Fruit fly (Drosophila melanogaster): ENCODE results near the gene CG17219.

Gene CG17219

DNA sequence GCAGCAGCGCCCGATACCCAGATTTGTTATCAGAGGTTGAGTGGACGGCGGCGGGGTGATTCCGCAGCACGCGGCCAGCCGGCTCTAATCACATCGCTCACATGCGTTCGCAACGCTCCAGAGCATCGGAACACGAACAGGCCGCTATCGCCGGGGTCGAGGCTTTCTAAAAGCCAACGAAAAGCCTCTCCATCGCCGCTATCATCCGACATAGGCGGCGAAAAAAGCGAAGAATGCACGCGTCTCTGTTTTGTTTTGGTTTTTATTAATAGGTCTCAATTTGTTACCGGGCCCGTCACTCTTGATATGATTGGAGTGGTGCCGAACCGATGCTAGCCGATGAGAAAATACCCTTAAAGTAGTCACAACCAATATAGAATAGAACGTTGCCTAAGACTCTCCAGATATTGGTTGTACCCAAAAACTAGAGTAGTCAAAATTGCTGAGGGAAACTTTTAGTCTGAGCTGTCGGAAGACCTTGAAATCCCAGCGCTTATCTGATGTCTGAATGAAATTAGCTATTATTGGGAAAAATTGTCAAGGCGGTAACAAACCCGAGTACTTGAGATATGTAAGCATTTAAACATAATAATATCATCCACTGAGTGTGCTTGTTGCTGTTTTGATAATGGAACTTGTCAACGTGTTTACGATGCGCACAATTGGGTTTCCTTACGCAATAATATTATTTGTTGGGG lies 13.0 kb downstream of the CG17219 start, which contains the start of gene CG17261 (continued):
- TF ChIP-seq CG15514 (GFP tag; optimal IDR thresholded peaks at IDR 0.05) (peak; percentile 30), CG4424 (GFP tag; optimal IDR thresholded peaks at IDR 0.05) (no peak), CG11398 (GFP tag; optimal IDR thresholded peaks at IDR 0.05) (no peak), CG17359 (tag; optimal IDR thresholded peaks at IDR 0.05) (peak; percentile 30), rib (GFP tag; IDR thresholded peaks at IDR 0.05) (peak; percentile 49; the same call in 1 of the 2 replicates), CG10274 (GFP tag; optimal IDR thresholded peaks at IDR 0.05) (no peak), sqz (GFP tag; optimal IDR thresholded peaks at IDR 0.05) (no peak), B-H1 (GFP tag; IDR thresholded peaks at IDR 0.05) (no peak), crol (GFP tag; IDR thresholded peaks at IDR 0.05) (peak; percentile 62), Asciz (GFP tag; optimal IDR thresholded peaks at IDR 0.05) (no peak), repo (GFP tag; optimal IDR thresholded peaks at IDR 0.05) (no peak), MTF-1 (GFP tag; optimal IDR thresholded peaks at IDR 0.05; ENCODE audit: borderline replicate concordance) (no peak), crp (GFP tag; optimal IDR thresholded peaks at IDR 0.05) (no peak), CG10321 (GFP tag; IDR thresholded peaks at IDR 0.05) (no peak), HmgD (GFP tag; optimal IDR thresholded peaks at IDR 0.05) (peak; percentile 4), Ravus (GFP tag; IDR thresholded peaks at IDR 0.05) (no peak), CG13894 (tag; optimal IDR thresholded peaks at IDR 0.05) (peak; percentile 16), pum (GFP tag; optimal IDR thresholded peaks at IDR 0.05) (no peak), HHEX (GFP tag; optimal IDR thresholded peaks at IDR 0.05) (peak; percentile 15), Lim3 (GFP tag; IDR thresholded peaks at IDR 0.05) (no peak), CG12104 (GFP tag; optimal IDR thresholded peaks at IDR 0.05) (no peak), Sox102F (GFP tag; optimal IDR thresholded peaks at IDR 0.05) (peak; percentile 21), CG6854 (GFP tag; optimal IDR thresholded peaks at IDR 0.05) (no peak), CG14710 (tag; optimal IDR thresholded peaks at IDR 0.05) (no peak), D (optimal IDR thresholded peaks at IDR 0.05) (no peak), D (GFP tag; optimal IDR thresholded peaks at IDR 0.05) (no peak), sr (GFP tag; IDR thresholded peaks at IDR 0.05) (no peak), chif (GFP tag; optimal IDR thresholded peaks at IDR 0.05) (no peak), CkIIα-i1 (GFP tag; IDR thresholded peaks at IDR 0.05) (no peak), p53 (GFP tag; optimal IDR thresholded peaks at IDR 0.05) (no peak), stwl (tag; optimal IDR thresholded peaks at IDR 0.05) (no peak), seq (GFP tag; IDR thresholded peaks at IDR 0.05) (peak; percentile 52; the same call in 1 of the 2 replicates), CG4328 (GFP tag; optimal IDR thresholded peaks at IDR 0.05) (no peak), CHES-1-like (GFP tag; optimal IDR thresholded peaks at IDR 0.05) (peak; percentile 30), YL-1 (GFP tag; optimal IDR thresholded peaks at IDR 0.05) (no peak), sd (tag; optimal IDR thresholded peaks at IDR 0.05) (peak; percentile 88), Ets65A (GFP tag) (no peak), CG9727 (GFP tag; optimal IDR thresholded peaks at IDR 0.05) (peak; percentile 55), CG4404 (GFP tag; IDR thresholded peaks at IDR 0.05) (no peak), aop (GFP tag; IDR thresholded peaks at IDR 0.05) (no peak), Med (GFP tag) (peak; percentile 91), Nf-YB (GFP tag; optimal IDR thresholded peaks at IDR 0.05) (no peak), CG1792 (GFP tag; optimal IDR thresholded peaks at IDR 0.05) (no peak), ato (GFP tag; IDR thresholded peaks at IDR 0.05; ENCODE audit: partially characterized antibody) (no peak), jing (GFP tag; optimal IDR thresholded peaks at IDR 0.05) (no peak), TFAM (GFP tag; optimal IDR thresholded peaks at IDR 0.05) (no peak), Mad (GFP tag; optimal IDR thresholded peaks at IDR 0.05) (no peak), Atf6 (GFP tag; IDR thresholded peaks at IDR 0.05) (peak; percentile 60; the same call in 1 of the 2 replicates), mam (GFP tag; optimal IDR thresholded peaks at IDR 0.05) (peak; percentile 59), ro (GFP tag; IDR thresholded peaks at IDR 0.05) (no peak), Fer1 (GFP tag; optimal IDR thresholded peaks at IDR 0.05) (peak; percentile 68)

All from whole organism, embryonic.